Worm (Caenorhabditis elegans) whole organism, young adult: ENCODE data around the gene ugt-55.

Experiments used
- B0035.1 ChIP-seq: sonication (generic microtip); optimal IDR thresholded peaks from 2 replicates; lab custom pipeline; 2016; ENCODE audit warnings: missing genetic modification characterization, mild to moderate bottlenecking, missing compliant biosample characterization, missing genotype, missing genetic modification reagents
- F37B4.10 ChIP-seq: fragments of 200-800 bp; sonication (Bioruptor generic); IDR thresholded peaks from 2 replicates; pipeline ENCODE4 v1.3.6; 2022; ENCODE audit warnings: missing genetic modification characterization, missing compliant biosample characterization
- F55B11.4 ChIP-seq: sonication (generic microtip); optimal IDR thresholded peaks from 2 replicates; lab custom pipeline; 2016; ENCODE audit warnings: missing compliant biosample characterization, missing genetic modification characterization, borderline replicate concordance; ENCODE audit not compliant: insufficient read depth
- F57A8.1 ChIP-seq: fragments of 200-800 bp; sonication (Bioruptor generic); optimal IDR thresholded peaks from 2 replicates; lab custom pipeline; 2018; ENCODE audit warnings: mild to moderate bottlenecking, missing genetic modification characterization, moderate library complexity, missing compliant biosample characterization
- F57C9.4 ChIP-seq: sonication (generic microtip); optimal IDR thresholded peaks from 2 replicates; lab custom pipeline; 2017; ENCODE audit warnings: mild to moderate bottlenecking, missing genetic modification characterization, missing compliant biosample characterization
- Y79H2A.3 ChIP-seq: fragments of 200-800 bp; sonication (Bioruptor generic); conservative IDR thresholded peaks from 2 replicates; pipeline ENCODE4 v1.3.6; 2022; ENCODE audit warnings: missing genetic modification reagents, missing genetic modification characterization, missing compliant biosample characterization
- Y95B8A.8 ChIP-seq: fragments of 200-800 bp; sonication (Bioruptor generic); IDR thresholded peaks from 2 replicates; pipeline ENCODE4 v1.3.6; 2022; ENCODE audit warnings: missing genetic modification reagents, missing genetic modification characterization, missing compliant biosample characterization
- aptf-2 ChIP-seq: fragments of 200-800 bp; sonication (Bioruptor generic); conservative IDR thresholded peaks from 2 replicates; pipeline ENCODE4 v1.3.6; 2022; ENCODE audit warnings: missing genetic modification reagents, missing genetic modification characterization, missing compliant biosample characterization
- attf-5 ChIP-seq: fragments of 200-800 bp; sonication (Bioruptor generic); optimal IDR thresholded peaks from 2 replicates; lab custom pipeline; 2018; ENCODE audit warnings: mild to moderate bottlenecking, missing genetic modification characterization, missing compliant biosample characterization
- attf-6 ChIP-seq: fragments of 200-800 bp; sonication (Bioruptor generic); IDR thresholded peaks from 2 replicates; pipeline ENCODE4 v1.3.6; 2022; ENCODE audit warnings: missing genetic modification reagents, missing genetic modification characterization, missing compliant biosample characterization
- bed-2 ChIP-seq: fragments of 200-800 bp; sonication (Bioruptor generic); IDR thresholded peaks from 2 replicates; pipeline ENCODE4 v1.3.6; 2022; ENCODE audit warnings: missing genetic modification reagents, missing genetic modification characterization, missing compliant biosample characterization
- cebp-1 ChIP-seq, 2 experiments: fragments of 200-800 bp in 1 of 2; sonication (Bioruptor generic) in 1 of 2; sonication (generic microtip) in 1 of 2; IDR thresholded peaks in 1 of 2; optimal IDR thresholded peaks in 1 of 2; 2 replicates each; pipeline versions ENCODE4 v1.3.6 to Lab custom; 2017 to 2022; ENCODE audit warnings: missing compliant biosample characterization in 2 of 2, missing genetic modification characterization in 2 of 2, mild to moderate bottlenecking in 1 of 2, missing genetic modification reagents in 1 of 2, moderate library complexity in 1 of 2
- ceh-27 ChIP-seq: fragments of 200-800 bp; sonication (Bioruptor generic); optimal IDR thresholded peaks from 2 replicates; lab custom pipeline; 2018; ENCODE audit warnings: mild to moderate bottlenecking, missing genetic modification characterization, moderate library complexity, missing compliant biosample characterization
- ceh-58 ChIP-seq: fragments of 200-800 bp; sonication (Bioruptor generic); IDR thresholded peaks from 2 replicates; pipeline ENCODE4 v1.3.6; 2022; ENCODE audit warnings: missing genetic modification characterization, missing compliant biosample characterization
- ceh-79 ChIP-seq: sonication (generic microtip); optimal IDR thresholded peaks from 2 replicates; lab custom pipeline; 2017; ENCODE audit warnings: mild to moderate bottlenecking, missing genetic modification characterization, missing compliant biosample characterization
- chd-7 ChIP-seq: sonication (generic microtip); optimal IDR thresholded peaks from 2 replicates; lab custom pipeline; 2016; ENCODE audit warnings: mild to moderate bottlenecking, missing genetic modification characterization, moderate library complexity, missing compliant biosample characterization
- efl-1 ChIP-seq: fragments of 150-350 bp; optimal IDR thresholded peaks from 2 replicates; lab custom pipeline; 2014; ENCODE audit warnings: missing biosample characterization, missing genetic modification reagents, missing genetic modification characterization
- egrh-3 ChIP-seq: fragments of 200-800 bp; sonication (Bioruptor generic); IDR thresholded peaks from 2 replicates; pipeline ENCODE4 v1.3.6; 2022; ENCODE audit warnings: missing genetic modification reagents, missing genetic modification characterization, missing compliant biosample characterization
- fkh-3 ChIP-seq: sonication (generic microtip); optimal IDR thresholded peaks from 2 replicates; lab custom pipeline; 2016; ENCODE audit warnings: mild to moderate bottlenecking, missing genetic modification characterization, missing compliant biosample characterization
- him-1 ChIP-seq: sonication (generic microtip); optimal IDR thresholded peaks from 2 replicates; lab custom pipeline; 2016; ENCODE audit warnings: missing genotype, missing genetic modification reagents, missing genetic modification characterization, missing compliant biosample characterization
- hlh-12 ChIP-seq: sonication (generic microtip); optimal IDR thresholded peaks from 2 replicates; lab custom pipeline; 2016; ENCODE audit warnings: missing genetic modification characterization, missing compliant biosample characterization
- hsf-1 ChIP-seq: fragments of 200-800 bp; sonication (Bioruptor generic); IDR thresholded peaks from 2 replicates; pipeline ENCODE4 v1.3.6; 2022; ENCODE audit warnings: missing genetic modification reagents, missing genetic modification characterization, missing compliant biosample characterization
- lag-1 ChIP-seq: fragments of 200-800 bp; sonication (Bioruptor generic); IDR thresholded peaks from 2 replicates; pipeline ENCODE4 v1.3.6; 2022; ENCODE audit warnings: missing genetic modification reagents, missing genetic modification characterization, missing compliant biosample characterization
- let-526 ChIP-seq: fragments of 200-800 bp; sonication (Bioruptor generic); IDR thresholded peaks from 2 replicates; pipeline ENCODE4 v1.3.6; 2022; ENCODE audit warnings: missing genetic modification reagents, missing genetic modification characterization, missing compliant biosample characterization
- lin-26 ChIP-seq: fragments of 200-800 bp; sonication (Bioruptor generic); IDR thresholded peaks from 2 replicates; pipeline ENCODE4 v1.3.6; 2022; ENCODE audit warnings: missing genetic modification reagents, missing genetic modification characterization, missing compliant biosample characterization
- lsy-27 ChIP-seq: sonication (generic microtip); optimal IDR thresholded peaks from 2 replicates; lab custom pipeline; 2017; ENCODE audit warnings: missing genetic modification characterization, mild to moderate bottlenecking, missing compliant biosample characterization, antibody characterized with exemption, missing genotype, borderline replicate concordance; ENCODE audit not compliant: insufficient read depth
- madf-6 ChIP-seq: fragments of 200-800 bp; sonication (Bioruptor generic); IDR thresholded peaks from 2 replicates; pipeline ENCODE4 v1.3.6; 2022; ENCODE audit warnings: missing genetic modification reagents, missing genetic modification characterization, missing compliant biosample characterization
- mcd-1 ChIP-seq: fragments of 200-800 bp; sonication (Bioruptor generic); IDR thresholded peaks from 2 replicates; pipeline ENCODE4 v1.3.6; 2022; ENCODE audit warnings: missing genetic modification reagents, missing genetic modification characterization, missing compliant biosample characterization
- mel-28 ChIP-seq: sonication (generic microtip); optimal IDR thresholded peaks from 2 replicates; lab custom pipeline; 2016; ENCODE audit warnings: borderline replicate concordance, mild to moderate bottlenecking, missing genetic modification characterization, missing compliant biosample characterization
- mes-4 ChIP-seq: sonication (generic microtip); optimal IDR thresholded peaks from 2 replicates; lab custom pipeline; 2016; ENCODE audit warnings: missing genotype, missing genetic modification characterization, missing compliant biosample characterization
- mxl-1 ChIP-seq: sonication (generic microtip); optimal IDR thresholded peaks from 2 replicates; lab custom pipeline; 2016; ENCODE audit warnings: missing genetic modification characterization, missing compliant biosample characterization
- nfya-2 ChIP-seq: fragments of 200-800 bp; sonication (Bioruptor generic); IDR thresholded peaks from 2 replicates; pipeline ENCODE4 v1.3.6; 2022; ENCODE audit warnings: missing genetic modification reagents, missing genetic modification characterization, missing compliant biosample characterization
- nhr-80 ChIP-seq: sonication (generic microtip); optimal IDR thresholded peaks from 2 replicates; lab custom pipeline; 2016; ENCODE audit warnings: missing genetic modification characterization, missing compliant biosample characterization
- pbrm-1 ChIP-seq: fragments of 200-800 bp; sonication (Bioruptor generic); IDR thresholded peaks from 2 replicates; pipeline ENCODE4 v1.3.6; 2022; ENCODE audit warnings: missing genetic modification reagents, missing genetic modification characterization, missing compliant biosample characterization
- pha-4 ChIP-seq: fragments of 150-350 bp; sonication (generic microtip); optimal IDR thresholded peaks from 2 replicates; lab custom pipeline; 2014; ENCODE audit warnings: missing biosample characterization, missing genetic modification reagents, missing genetic modification characterization
- repo-1 ChIP-seq: sonication (generic microtip); optimal IDR thresholded peaks from 2 replicates; lab custom pipeline; 2017; ENCODE audit warnings: mild to moderate bottlenecking, missing genetic modification characterization, missing compliant biosample characterization
- snpc-1.1 ChIP-seq: sonication (generic microtip); optimal IDR thresholded peaks from 2 replicates; lab custom pipeline; 2017; ENCODE audit warnings: missing genetic modification characterization, mild to moderate bottlenecking, missing compliant biosample characterization, antibody characterized with exemption, moderate library complexity, missing genotype, missing genetic modification reagents; ENCODE audit not compliant: insufficient read depth
- snpc-4 ChIP-seq, 5 experiments: fragments of 150-350 bp in 1 of 5; sonication (generic microtip) in 4 of 5; optimal IDR thresholded peaks; 2 replicates each; lab custom pipeline; 2014 to 2018; ENCODE audit warnings: missing genetic modification characterization in 5 of 5, missing biosample characterization in 3 of 5, antibody characterized with exemption in 2 of 5, mild to moderate bottlenecking in 2 of 5, missing compliant biosample characterization in 2 of 5, missing genotype in 2 of 5, moderate library complexity in 2 of 5, missing genetic modification reagents in 1 of 5
- tbp1 ChIP-seq: fragments of 200-800 bp; sonication (Bioruptor generic); optimal IDR thresholded peaks from 2 replicates; lab custom pipeline; 2018; ENCODE audit warnings: mild to moderate bottlenecking, missing genetic modification characterization, missing compliant biosample characterization
- tbx-9 ChIP-seq: sonication (generic microtip); optimal IDR thresholded peaks from 2 replicates; lab custom pipeline; 2016; ENCODE audit warnings: borderline replicate concordance, missing genetic modification characterization, inconsistent platforms, missing compliant biosample characterization
- tlf-1 ChIP-seq: fragments of 200-800 bp; sonication (Bioruptor generic); optimal IDR thresholded peaks from 2 replicates; lab custom pipeline; 2018; ENCODE audit warnings: mild to moderate bottlenecking, missing genetic modification characterization, missing compliant biosample characterization
- unc-130 ChIP-seq: sonication (generic microtip); optimal IDR thresholded peaks from 2 replicates; lab custom pipeline; 2016; ENCODE audit warnings: missing genetic modification reagents, missing genetic modification characterization, missing compliant biosample characterization
- xnd-1 ChIP-seq: sonication (generic microtip); optimal IDR thresholded peaks from 2 replicates; lab custom pipeline; 2016; ENCODE audit warnings: missing genotype, missing genetic modification reagents, missing genetic modification characterization, missing compliant biosample characterization
- zfh-2 ChIP-seq: fragments of 200-800 bp; sonication (Bioruptor generic); conservative IDR thresholded peaks from 2 replicates; pipeline ENCODE4 v1.3.6; 2022; ENCODE audit warnings: missing genetic modification reagents, missing genetic modification characterization, missing compliant biosample characterization
- ztf-22 ChIP-seq: fragments of 200-800 bp; sonication (Bioruptor generic); optimal IDR thresholded peaks from 2 replicates; lab custom pipeline; 2018; ENCODE audit warnings: mild to moderate bottlenecking, missing genetic modification characterization, moderate library complexity, missing compliant biosample characterization
- ztf-28 ChIP-seq: fragments of 200-800 bp; sonication (Bioruptor generic); IDR thresholded peaks from 2 replicates; pipeline ENCODE4 v1.3.6; 2022; ENCODE audit warnings: missing genetic modification reagents, missing genetic modification characterization, missing compliant biosample characterization

ugt-55 gene

DNA sequence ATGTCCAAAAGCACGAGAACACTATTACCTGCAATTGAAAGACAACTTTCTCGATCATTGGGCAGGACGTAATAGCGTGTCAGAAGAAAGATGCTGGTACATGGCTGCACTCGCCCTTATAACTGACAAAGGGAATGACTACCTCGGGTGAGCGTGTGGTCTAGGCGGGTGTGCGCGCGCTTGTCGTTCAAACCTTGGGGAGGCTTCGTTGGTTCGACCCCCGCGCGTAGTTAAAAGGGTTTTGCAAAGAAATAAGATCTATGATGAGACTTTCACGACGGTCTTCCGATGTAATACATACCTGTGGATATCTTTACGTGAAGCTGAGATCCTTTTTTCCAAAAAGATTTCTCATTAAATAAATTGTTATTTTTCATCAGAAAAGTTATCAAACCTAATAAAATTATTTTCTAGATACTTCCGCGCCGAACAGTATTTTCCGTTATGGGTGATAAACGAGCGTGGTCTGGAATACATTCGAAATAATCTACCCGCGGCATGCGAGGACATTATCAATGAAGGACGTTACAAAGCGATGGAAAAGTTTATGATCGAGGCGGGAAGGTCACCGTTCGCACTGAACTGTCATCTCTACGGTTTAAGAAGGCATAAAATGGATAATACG is 47.1 kb downstream of the ugt-55 start (continued):
- TF ChIP-seq efl-1 (GFP tag; lab: Kevin White, UChicago) (peak; percentile 49), ztf-28 (GFP tag; lab: Robert Waterston, UW) (peak; percentile 97), egrh-3 (peak; percentile 82), aptf-2 (peak; percentile 85), mcd-1 (peak; percentile 90), tbx-9 (peak; percentile 99), F37B4.10 (peak; percentile 100), hlh-12 (tag; lab: Kevin White, UChicago) (peak; percentile 92), ceh-58 (GFP tag; lab: Robert Waterston, UW) (peak; percentile 100), madf-6 (GFP tag; lab: Robert Waterston, UW) (peak; percentile 92), pha-4 (tag; lab: Kevin White, UChicago) (no peak), mel-28 (peak; percentile 93), Y79H2A.3 (peak; percentile 96), snpc-1.1 (tag; lab: Kevin White, UChicago) (peak; percentile 86), ceh-27 (peak; percentile 99), mes-4 (tag; lab: Kevin White, UChicago) (peak; percentile 96), attf-5 (GFP tag; lab: Kevin White, UChicago) (peak; percentile 97), lin-26 (peak; percentile 99), Y95B8A.8 (GFP tag; lab: Robert Waterston, UW) (peak; percentile 93), F57C9.4 (tag; lab: Kevin White, UChicago) (peak; percentile 99), zfh-2 (GFP tag; lab: Robert Waterston, UW) (peak; percentile 99), nhr-80 (tag; lab: Kevin White, UChicago) (peak; percentile 67), nfya-2 (GFP tag; lab: Robert Waterston, UW) (peak; percentile 97), mxl-1 (tag; lab: Kevin White, UChicago) (peak; percentile 99), cebp-1 (GFP tag; IDR thresholded peaks at IDR 0.05; lab: Robert Waterston, UW) (peak; percentile 87), cebp-1 (tag; optimal IDR thresholded peaks at IDR 0.05; lab: Kevin White, UChicago) (peak; percentile 94), repo-1 (peak; percentile 99), bed-2 (GFP tag; lab: Robert Waterston, UW) (peak; percentile 96), B0035.1 (tag; lab: Kevin White, UChicago) (peak; percentile 96), attf-6 (peak; percentile 92), F55B11.4 (peak; percentile 58), chd-7 (peak; percentile 100), ceh-79 (peak; percentile 100), F57A8.1 (GFP tag; lab: Kevin White, UChicago) (peak; percentile 100), snpc-4 (GFP tag; optimal IDR thresholded peaks at IDR 0.05; lab: Kevin White, UChicago) (peak; percentile 87), snpc-4 (tag; optimal IDR thresholded peaks at IDR 0.05; lab: Kevin White, UChicago) (peak in 3 of 4 experiments; percentile 83 to 87 (median 86)), ztf-22 (GFP tag; lab: Kevin White, UChicago) (peak; percentile 96), lsy-27 (peak; percentile 91), hsf-1 (GFP tag; lab: Robert Waterston, UW) (peak; percentile 88), fkh-3 (tag; lab: Kevin White, UChicago) (peak; percentile 100), xnd-1 (tag; lab: Kevin White, UChicago) (peak; percentile 50), tbp1 (peak; percentile 96), let-526 (GFP tag; lab: Robert Waterston, UW) (peak; percentile 97), lag-1 (GFP tag; lab: Robert Waterston, UW) (peak; percentile 99), unc-130 (GFP tag; lab: Kevin White, UChicago) (peak; percentile 85), him-1 (peak; percentile 99), pbrm-1 (GFP tag; lab: Robert Waterston, UW) (peak; percentile 90), tlf-1 (GFP tag; lab: Kevin White, UChicago) (peak; percentile 95)
